Worm (Caenorhabditis elegans) whole organism, L4 larva: ENCODE results near the gene Y59E1A.4.

Source experiments
- F44E2.7 ChIP-seq: fragments of 200-800 bp; sonication (Bioruptor generic); IDR thresholded peaks from 2 replicates; pipeline ENCODE4 v2.1.2; 2022; ENCODE audit warnings: missing genetic modification characterization, missing compliant biosample characterization
- Y48G9A.11 ChIP-seq: fragments of 200-800 bp; sonication (Bioruptor generic); IDR thresholded peaks from 2 replicates; pipeline ENCODE4 v1.3.6; 2022; ENCODE audit warnings: missing genetic modification reagents, missing genetic modification characterization, missing compliant biosample characterization
- daf-12 ChIP-seq: fragments of 150-350 bp; optimal IDR thresholded peaks from 2 replicates; lab custom pipeline; 2014; ENCODE audit warnings: missing biosample characterization, missing genetic modification reagents, missing genetic modification characterization
- daf-16 ChIP-seq, 3 experiments: sonication (generic microtip); optimal IDR thresholded peaks; 2 replicates each; lab custom pipeline; 2016 to 2017; ENCODE audit warnings: missing genetic modification characterization in 3 of 3, missing genetic modification reagents in 3 of 3, mild to moderate bottlenecking in 2 of 3, missing compliant biosample characterization in 2 of 3, missing biosample characterization in 1 of 3, moderate library complexity in 1 of 3
- daf-19 ChIP-seq: fragments of 200-800 bp; sonication (Bioruptor generic); conservative IDR thresholded peaks from 2 replicates; pipeline ENCODE4 v1.3.6; 2022; ENCODE audit warnings: missing genetic modification characterization, missing compliant biosample characterization
- dmd-6 ChIP-seq: fragments of 200-800 bp; sonication (Bioruptor generic); IDR thresholded peaks from 2 replicates; pipeline ENCODE4 v1.3.6; 2022; ENCODE audit warnings: missing genetic modification reagents, missing genetic modification characterization, missing compliant biosample characterization
- dmd-9 ChIP-seq: fragments of 200-800 bp; sonication (Bioruptor generic); IDR thresholded peaks from 2 replicates; pipeline ENCODE4 v1.3.6; 2022; ENCODE audit warnings: missing genetic modification reagents, missing genetic modification characterization, missing compliant biosample characterization
- duxl-1 ChIP-seq: sonication (generic microtip); optimal IDR thresholded peaks from 2 replicates; lab custom pipeline; 2016; ENCODE audit warnings: mild to moderate bottlenecking, missing genetic modification characterization, moderate library complexity, missing compliant biosample characterization; ENCODE audit not compliant: poor library complexity
- hif-1 ChIP-seq, 2 experiments: sonication (generic microtip); optimal IDR thresholded peaks; 2 replicates each; lab custom pipeline; 2016 to 2017; ENCODE audit warnings: missing compliant biosample characterization in 2 of 2, missing genetic modification characterization in 2 of 2, missing genetic modification reagents in 2 of 2, missing genotype in 2 of 2, mild to moderate bottlenecking in 1 of 2
- hlh-11 ChIP-seq: fragments of 200-800 bp; sonication (Bioruptor generic); optimal IDR thresholded peaks from 2 replicates; lab custom pipeline; 2018; ENCODE audit warnings: mild to moderate bottlenecking, missing genetic modification characterization, missing compliant biosample characterization
- hlh-30 ChIP-seq: sonication (generic microtip); optimal IDR thresholded peaks from 2 replicates; lab custom pipeline; 2017; ENCODE audit warnings: antibody characterized with exemption, mild to moderate bottlenecking, missing genetic modification characterization, missing compliant biosample characterization; ENCODE audit not compliant: insufficient read depth
- hmg-1.1 ChIP-seq: fragments of 200-800 bp; sonication (Bioruptor generic); IDR thresholded peaks from 2 replicates; pipeline ENCODE4 v1.3.6; 2022; ENCODE audit warnings: missing genetic modification reagents, missing genetic modification characterization, missing compliant biosample characterization
- lim-7 ChIP-seq: fragments of 200-800 bp; sonication (Bioruptor generic); IDR thresholded peaks from 2 replicates; pipeline ENCODE4 v1.3.6; 2022; ENCODE audit warnings: missing genetic modification characterization, missing compliant biosample characterization
- lin-1 ChIP-seq: fragments of 200-800 bp; sonication (Bioruptor generic); IDR thresholded peaks from 2 replicates; pipeline ENCODE4 v1.3.6; 2022; ENCODE audit warnings: missing genetic modification reagents, missing genetic modification characterization, missing compliant biosample characterization
- lin-13 ChIP-seq: fragments of 150-350 bp; optimal IDR thresholded peaks from 2 replicates; lab custom pipeline; 2014; ENCODE audit warnings: missing biosample characterization, missing genetic modification reagents, missing genetic modification characterization
- lin-38 ChIP-seq: fragments of 200-800 bp; sonication (Bioruptor generic); IDR thresholded peaks from 2 replicates; pipeline ENCODE4 v1.3.6; 2022; ENCODE audit warnings: missing genetic modification reagents, missing genetic modification characterization, missing compliant biosample characterization
- madf-5 ChIP-seq, 2 experiments: fragments of 200-800 bp; sonication (Bioruptor generic); IDR thresholded peaks; 2 replicates each; pipeline ENCODE4 v1.3.6; 2022; ENCODE audit warnings: missing compliant biosample characterization in 2 of 2, missing genetic modification characterization in 2 of 2
- mdl-1 ChIP-seq, 2 experiments: fragments of 150-350 bp in 1 of 2; sonication (generic microtip) in 1 of 2; optimal IDR thresholded peaks; 2 replicates each; lab custom pipeline; 2014 to 2017; ENCODE audit warnings: missing biosample characterization in 2 of 2, missing genetic modification characterization in 2 of 2
- mep-1 ChIP-seq: fragments of 150-350 bp; sonication (generic microtip); optimal IDR thresholded peaks from 3 replicates; lab custom pipeline; 2014; ENCODE audit warnings: missing biosample characterization, missing genetic modification characterization
- mes-2 ChIP-seq: sonication (generic microtip); optimal IDR thresholded peaks from 2 replicates; lab custom pipeline; 2016; ENCODE audit warnings: missing genotype, mild to moderate bottlenecking, missing genetic modification characterization, missing compliant biosample characterization; ENCODE audit not compliant: poor library complexity, severe bottlenecking
- mxl-3 ChIP-seq: fragments of 200-800 bp; sonication (Bioruptor generic); optimal IDR thresholded peaks from 2 replicates; lab custom pipeline; 2018; ENCODE audit warnings: mild to moderate bottlenecking, missing genetic modification characterization, missing compliant biosample characterization
- nhr-11 ChIP-seq: fragments of 150-350 bp; optimal IDR thresholded peaks from 2 replicates; lab custom pipeline; 2014; ENCODE audit warnings: missing biosample characterization, missing genetic modification characterization
- nhr-25 ChIP-seq: sonication (generic microtip); optimal IDR thresholded peaks from 2 replicates; lab custom pipeline; 2017; ENCODE audit warnings: missing genetic modification characterization, mild to moderate bottlenecking, missing compliant biosample characterization, antibody characterized with exemption, moderate library complexity, borderline replicate concordance; ENCODE audit not compliant: insufficient read depth
- nhr-28 ChIP-seq: fragments of 150-350 bp; optimal IDR thresholded peaks from 2 replicates; lab custom pipeline; 2014; ENCODE audit warnings: missing biosample characterization, missing genetic modification characterization
- pqm-1 ChIP-seq: sonication (generic microtip); optimal IDR thresholded peaks from 2 replicates; lab custom pipeline; 2017; ENCODE audit warnings: missing biosample characterization, missing genetic modification characterization
- rbr-2 ChIP-seq: sonication (generic microtip); optimal IDR thresholded peaks from 2 replicates; lab custom pipeline; 2016; ENCODE audit warnings: missing genotype, missing genetic modification characterization, missing compliant biosample characterization
- set-16 ChIP-seq: fragments of 200-800 bp; sonication (Bioruptor generic); IDR thresholded peaks from 2 replicates; pipeline ENCODE4 v1.3.6; 2022; ENCODE audit warnings: missing genetic modification reagents, missing genetic modification characterization, missing compliant biosample characterization
- snpc-4 ChIP-seq: fragments of 150-350 bp; optimal IDR thresholded peaks from 2 replicates; lab custom pipeline; 2014; ENCODE audit warnings: missing biosample characterization, missing genetic modification characterization
- spr-1 ChIP-seq: sonication (generic microtip); optimal IDR thresholded peaks from 2 replicates; lab custom pipeline; 2016; ENCODE audit warnings: mild to moderate bottlenecking, missing genetic modification characterization, missing compliant biosample characterization
- tra-1 ChIP-seq: fragments of 200-800 bp; sonication (Bioruptor generic); IDR thresholded peaks from 2 replicates; pipeline ENCODE4 v1.3.6; 2022; ENCODE audit warnings: missing genetic modification reagents, missing genetic modification characterization, missing compliant biosample characterization
- unc-130 ChIP-seq: sonication (generic microtip); optimal IDR thresholded peaks from 2 replicates; lab custom pipeline; 2016; ENCODE audit warnings: missing genetic modification reagents, missing genetic modification characterization, missing compliant biosample characterization
- unc-62 ChIP-seq, 3 experiments: fragments of 150-350 bp in 1 of 3; sonication (generic microtip); optimal IDR thresholded peaks in 2 of 3; peaks in 1 of 3; 1 replicate in 1 of 3; 2 replicates in 2 of 3; lab custom pipeline; 2014 to 2017; ENCODE audit warnings: missing biosample characterization in 3 of 3, missing genetic modification characterization in 3 of 3, missing genetic modification reagents in 3 of 3, missing genotype in 1 of 3
- zag-1 ChIP-seq: fragments of 150-350 bp; optimal IDR thresholded peaks from 2 replicates; lab custom pipeline; 2014; ENCODE audit warnings: missing biosample characterization, missing genetic modification characterization

Y59E1A.4 gene

DNA sequence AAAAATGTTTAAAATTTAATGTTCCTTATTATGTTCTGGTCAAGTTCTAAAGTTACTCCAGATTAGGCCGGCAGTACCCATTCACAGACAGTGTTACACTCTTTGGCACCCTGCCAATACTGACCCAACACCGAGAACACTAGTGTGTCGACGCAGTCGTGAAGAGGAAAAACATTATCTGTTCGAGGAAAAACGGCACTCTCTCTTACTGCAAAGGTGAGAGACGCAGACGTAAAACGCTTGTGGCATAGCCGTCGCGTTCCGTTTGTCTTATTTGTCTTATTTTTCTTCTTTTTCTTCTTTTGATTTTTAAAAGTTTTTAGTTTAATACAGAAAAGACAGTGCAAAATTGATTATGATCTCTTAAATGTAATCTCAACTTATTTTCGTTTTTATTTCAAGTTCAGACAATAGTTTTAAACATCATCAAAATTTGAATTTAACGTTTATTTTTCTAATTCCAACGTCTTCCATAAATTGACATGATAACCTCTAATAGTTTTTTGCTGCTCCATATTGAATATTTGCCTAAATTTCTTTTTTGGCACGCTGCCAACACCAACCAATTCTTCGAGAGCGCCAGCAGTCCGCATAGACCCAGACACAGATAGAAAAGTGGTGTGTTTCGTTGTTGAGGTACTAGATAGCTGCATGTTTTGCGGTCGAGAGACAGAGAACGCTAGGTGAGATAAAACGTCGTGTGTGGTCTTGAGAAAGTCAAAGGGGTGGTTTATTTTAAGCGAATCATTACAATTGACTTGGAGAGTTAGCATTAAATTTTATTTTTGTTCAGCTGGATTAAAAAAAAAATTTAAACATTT lies 21.3 kb upstream of the Y59E1A.4 start:
- TF ChIP-seq unc-130 (GFP tag; lab: Kevin White, UChicago): no peak
- TF ChIP-seq lin-38: no peak
- TF ChIP-seq set-16 (GFP tag; lab: Robert Waterston, UW): no peak
- TF ChIP-seq daf-19 (GFP tag; lab: Robert Waterston, UW): no peak
- TF ChIP-seq nhr-28 (tag; lab: Kevin White, UChicago): peak; percentile 30
- no peak for TF ChIP-seq madf-5 (GFP tag; IDR thresholded peaks at IDR 0.05; lab: Robert Waterston, UW)
- no peak for TF ChIP-seq daf-16 (GFP tag; optimal IDR thresholded peaks at IDR 0.05; lab: Kevin White, UChicago)
- peak; percentile 50 for TF ChIP-seq daf-16 (tag; optimal IDR thresholded peaks at IDR 0.05; lab: Kevin White, UChicago)
- TF ChIP-seq hif-1 (tag; optimal IDR thresholded peaks at IDR 0.05; lab: Kevin White, UChicago): no peak
- peak; percentile 29 for TF ChIP-seq nhr-11
- peak; percentile 91 for TF ChIP-seq tra-1 (GFP tag; lab: Robert Waterston, UW)
- TF ChIP-seq F44E2.7: no peak
- TF ChIP-seq duxl-1 (tag; lab: Kevin White, UChicago): peak; percentile 87
- peak; percentile 49 for TF ChIP-seq mes-2 (tag; lab: Kevin White, UChicago)
- peak; percentile 45 for TF ChIP-seq mxl-3 (GFP tag; lab: Kevin White, UChicago)
- peak; percentile 54 for TF ChIP-seq hlh-11
- peak in 1 of 2 experiments; percentile 97 for TF ChIP-seq unc-62 (GFP tag; optimal IDR thresholded peaks at IDR 0.05 in 1 of 2; lab: Kevin White, UChicago)
- no peak for TF ChIP-seq unc-62 (tag; optimal IDR thresholded peaks at IDR 0.05; lab: Kevin White, UChicago)
- TF ChIP-seq lim-7: no peak
- peak; percentile 24; the same call in 1 of the 2 replicates for TF ChIP-seq dmd-6
- TF ChIP-seq pqm-1 (tag; lab: Kevin White, UChicago): peak; percentile 18
- TF ChIP-seq hmg-1.1 (GFP tag; lab: Robert Waterston, UW): peak; percentile 19
- no peak for TF ChIP-seq dmd-9 (GFP tag; lab: Robert Waterston, UW)
- TF ChIP-seq mep-1 (tag; lab: Kevin White, UChicago): no peak
- no peak for TF ChIP-seq nhr-25 (tag; lab: Kevin White, UChicago)
- peak in 1 of 2 experiments; percentile 34 for TF ChIP-seq mdl-1 (tag; optimal IDR thresholded peaks at IDR 0.05; lab: Kevin White, UChicago)
- TF ChIP-seq, all 104 proteins: peak for 13

DNA sequence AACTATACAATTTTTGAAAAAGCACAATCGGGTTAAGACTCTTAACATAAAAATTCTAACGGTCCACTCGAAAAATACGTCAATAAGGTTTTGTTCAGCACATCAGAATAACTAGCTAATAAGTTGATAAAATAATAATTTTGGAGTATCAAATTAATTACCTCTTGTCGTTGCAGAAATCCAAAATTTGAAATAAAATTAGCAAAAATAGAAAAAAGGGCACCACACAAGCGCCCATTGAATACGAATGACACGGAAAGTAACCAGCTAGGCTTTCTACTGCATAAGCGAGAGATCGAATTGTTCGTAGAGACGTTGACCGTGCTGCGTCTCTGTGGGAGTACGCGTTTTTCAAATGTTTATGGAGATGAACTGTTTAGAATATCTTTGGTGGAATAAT lies 19.3 kb upstream of the Y59E1A.4 start:
- TF ChIP-seq tra-1 (GFP tag; lab: Robert Waterston, UW) (no peak), unc-62 (GFP tag; optimal IDR thresholded peaks at IDR 0.05 in 1 of 2; lab: Kevin White, UChicago) (peak in 1 of 2 experiments; percentile 90), unc-62 (tag; optimal IDR thresholded peaks at IDR 0.05; lab: Kevin White, UChicago) (no peak)

DNA sequence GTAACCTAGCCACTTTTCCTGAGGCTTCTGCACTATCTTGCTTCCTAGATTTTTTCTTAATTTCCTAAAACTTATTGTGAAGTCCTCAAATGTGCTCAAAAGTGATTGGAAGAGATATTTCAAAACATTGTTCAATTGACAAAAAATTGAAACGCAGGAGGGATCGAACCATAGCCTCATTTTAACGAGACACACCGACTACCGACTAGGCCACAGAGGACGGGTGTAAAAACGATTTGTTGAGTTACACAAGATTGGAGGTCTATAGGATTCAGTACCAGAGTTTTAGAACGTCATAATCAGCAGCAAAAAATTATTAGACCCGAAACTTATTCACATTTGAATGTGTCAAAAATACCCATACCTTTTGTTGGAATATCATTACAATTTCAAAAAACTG lies 539 bp downstream of the Y59E1A.4 start:
- TF ChIP-seq snpc-4 (tag; lab: Kevin White, UChicago) (no peak), daf-12 (tag; lab: Kevin White, UChicago) (no peak), duxl-1 (tag; lab: Kevin White, UChicago) (peak; percentile 54), lin-1 (GFP tag; lab: Robert Waterston, UW) (no peak), spr-1 (tag; lab: Kevin White, UChicago) (no peak), nhr-28 (tag; lab: Kevin White, UChicago) (no peak), hlh-30 (tag; lab: Kevin White, UChicago) (no peak), zag-1 (tag; lab: Kevin White, UChicago) (no peak), rbr-2 (tag; lab: Kevin White, UChicago) (no peak), lin-13 (peak; percentile 1), Y48G9A.11 (GFP tag; lab: Robert Waterston, UW) (no peak), daf-16 (GFP tag; optimal IDR thresholded peaks at IDR 0.05; lab: Kevin White, UChicago) (no peak), daf-16 (tag; optimal IDR thresholded peaks at IDR 0.05; lab: Kevin White, UChicago) (no peak)
- TF ChIP-seq, all 104 proteins: peak for 2
